Worm (Caenorhabditis elegans) whole organism, L3 larva: ENCODE data around the gene sra-28.

Experiments
- aly-2 ChIP-seq: fragments of 150-350 bp; optimal IDR thresholded peaks from 2 replicates; lab custom pipeline; 2014; ENCODE audit warnings: missing biosample characterization, missing genetic modification characterization
- ama-1 ChIP-seq: fragments of 150-350 bp; optimal IDR thresholded peaks from 2 replicates; lab custom pipeline; 2018
- ceh-16 ChIP-seq: sonication (generic microtip); optimal IDR thresholded peaks from 2 replicates; lab custom pipeline; 2017; ENCODE audit warnings: missing biosample characterization, missing genetic modification characterization
- ceh-28 ChIP-seq: fragments of 150-350 bp; optimal IDR thresholded peaks from 2 replicates; lab custom pipeline; 2014; ENCODE audit warnings: missing biosample characterization, missing genetic modification reagents, missing genetic modification characterization
- ceh-82 ChIP-seq: fragments of 150-350 bp; optimal IDR thresholded peaks from 2 replicates; lab custom pipeline; 2014; ENCODE audit warnings: missing biosample characterization, missing genetic modification characterization
- ceh-9 ChIP-seq: sonication (generic microtip); optimal IDR thresholded peaks from 2 replicates; lab custom pipeline; 2018; ENCODE audit warnings: missing biosample characterization, missing genetic modification characterization
- daf-12 ChIP-seq: fragments of 150-350 bp; optimal IDR thresholded peaks from 2 replicates; lab custom pipeline; 2014; ENCODE audit warnings: missing biosample characterization, missing genetic modification reagents, missing genetic modification characterization
- egl-27 ChIP-seq: sonication (generic microtip); optimal IDR thresholded peaks from 4 replicates; lab custom pipeline; 2017; ENCODE audit warnings: missing biosample characterization, missing genetic modification reagents, missing genetic modification characterization
- egl-5 ChIP-seq: fragments of 150-350 bp; optimal IDR thresholded peaks from 2 replicates; lab custom pipeline; 2017; ENCODE audit warnings: missing biosample characterization, missing genetic modification reagents, missing genetic modification characterization, inconsistent platforms
- elt-1 ChIP-seq: fragments of 150-350 bp; optimal IDR thresholded peaks from 2 replicates; lab custom pipeline; 2014; ENCODE audit warnings: missing biosample characterization, missing genetic modification characterization
- elt-2 ChIP-seq: sonication (generic microtip); optimal IDR thresholded peaks from 2 replicates; lab custom pipeline; 2016; ENCODE audit warnings: missing genetic modification reagents, mild to moderate bottlenecking, missing genetic modification characterization, missing compliant biosample characterization
- elt-3 ChIP-seq, 3 experiments: fragments of 150-350 bp in 1 of 3; sonication (generic microtip) in 2 of 3; optimal IDR thresholded peaks; 2 replicates in 2 of 3; 4 replicates in 1 of 3; lab custom pipeline; 2014 to 2017; ENCODE audit warnings: missing biosample characterization in 3 of 3, missing genetic modification characterization in 3 of 3
- eor-1 ChIP-seq, 2 experiments: fragments of 150-350 bp; optimal IDR thresholded peaks; 2 replicates each; lab custom pipeline; 2014 to 2018; ENCODE audit warnings: missing biosample characterization in 2 of 2, missing genetic modification characterization in 2 of 2
- fkh-10 ChIP-seq: sonication (generic microtip); optimal IDR thresholded peaks from 2 replicates; lab custom pipeline; 2017; ENCODE audit warnings: missing biosample characterization, missing genetic modification reagents, missing genetic modification characterization
- fkh-2 ChIP-seq: fragments of 150-350 bp; optimal IDR thresholded peaks from 2 replicates; lab custom pipeline; 2014; ENCODE audit warnings: missing biosample characterization, missing genetic modification reagents, missing genetic modification characterization
- fos-1 ChIP-seq: fragments of 150-350 bp; optimal IDR thresholded peaks from 2 replicates; lab custom pipeline; 2014; ENCODE audit warnings: missing biosample characterization, missing genetic modification characterization
- jun-1 ChIP-seq: fragments of 150-350 bp; optimal IDR thresholded peaks from 2 replicates; lab custom pipeline; 2014; ENCODE audit warnings: missing biosample characterization, missing genetic modification reagents, missing genetic modification characterization
- lin-15B ChIP-seq: fragments of 150-350 bp; optimal IDR thresholded peaks from 2 replicates; lab custom pipeline; 2014; ENCODE audit warnings: missing biosample characterization, missing genetic modification characterization
- lin-39 ChIP-seq: fragments of 150-350 bp; optimal IDR thresholded peaks from 2 replicates; lab custom pipeline; 2018; ENCODE audit warnings: missing biosample characterization, missing genetic modification reagents, missing genetic modification characterization
- lsy-12 ChIP-seq: sonication (generic microtip); optimal IDR thresholded peaks from 2 replicates; lab custom pipeline; 2016; ENCODE audit warnings: mild to moderate bottlenecking, missing genetic modification characterization, missing compliant biosample characterization
- mdl-1 ChIP-seq: fragments of 150-350 bp; optimal IDR thresholded peaks from 2 replicates; lab custom pipeline; 2014; ENCODE audit warnings: missing biosample characterization, missing genetic modification characterization
- nfya-1 ChIP-seq: sonication (generic microtip); optimal IDR thresholded peaks from 2 replicates; lab custom pipeline; 2017; ENCODE audit warnings: missing genetic modification characterization, mild to moderate bottlenecking, missing compliant biosample characterization, antibody characterized with exemption, moderate library complexity; ENCODE audit not compliant: insufficient read depth
- nhr-11 ChIP-seq: fragments of 150-350 bp; optimal IDR thresholded peaks from 2 replicates; lab custom pipeline; 2014; ENCODE audit warnings: missing biosample characterization, missing genetic modification characterization
- nhr-12 ChIP-seq: fragments of 150-350 bp; optimal IDR thresholded peaks from 2 replicates; lab custom pipeline; 2014; ENCODE audit warnings: missing biosample characterization, missing genetic modification characterization
- nhr-23 ChIP-seq: fragments of 150-350 bp; optimal IDR thresholded peaks from 2 replicates; lab custom pipeline; 2014; ENCODE audit warnings: missing biosample characterization, missing genetic modification reagents, missing genetic modification characterization
- nhr-25 ChIP-seq: sonication (generic microtip); optimal IDR thresholded peaks from 2 replicates; lab custom pipeline; 2017; ENCODE audit warnings: missing biosample characterization, missing genetic modification characterization
- nhr-28 ChIP-seq: fragments of 150-350 bp; optimal IDR thresholded peaks from 2 replicates; lab custom pipeline; 2014; ENCODE audit warnings: missing biosample characterization, missing genetic modification characterization
- nhr-43 ChIP-seq: sonication (generic microtip); optimal IDR thresholded peaks from 2 replicates; lab custom pipeline; 2016; ENCODE audit warnings: mild to moderate bottlenecking, missing genetic modification characterization, missing compliant biosample characterization; ENCODE audit not compliant: poor library complexity, severe bottlenecking
- nhr-67 ChIP-seq: fragments of 150-350 bp; optimal IDR thresholded peaks from 2 replicates; lab custom pipeline; 2014; ENCODE audit warnings: missing biosample characterization, missing genetic modification characterization
- nhr-76 ChIP-seq: fragments of 150-350 bp; sonication (generic microtip); optimal IDR thresholded peaks from 5 replicates; lab custom pipeline; 2014; ENCODE audit warnings: missing biosample characterization, missing genetic modification characterization
- nhr-77 ChIP-seq: fragments of 150-350 bp; optimal IDR thresholded peaks from 2 replicates; lab custom pipeline; 2014; ENCODE audit warnings: missing biosample characterization, missing genetic modification characterization
- pha-4 ChIP-seq: fragments of 150-350 bp; optimal IDR thresholded peaks from 2 replicates; lab custom pipeline; 2014; ENCODE audit warnings: missing biosample characterization, missing genetic modification reagents, missing genetic modification characterization
- pqm-1 ChIP-seq: fragments of 150-350 bp; optimal IDR thresholded peaks from 2 replicates; lab custom pipeline; 2017; ENCODE audit warnings: missing biosample characterization, missing genetic modification characterization, inconsistent platforms
- sea-2 ChIP-seq: fragments of 150-350 bp; sonication (generic microtip); optimal IDR thresholded peaks from 4 replicates; lab custom pipeline; 2014; ENCODE audit warnings: missing biosample characterization, missing genetic modification reagents, missing genetic modification characterization
- skn-1 ChIP-seq: fragments of 150-350 bp; optimal IDR thresholded peaks from 2 replicates; lab custom pipeline; 2014; ENCODE audit warnings: missing biosample characterization, missing genetic modification characterization
- snpc-4 ChIP-seq: fragments of 150-350 bp; optimal IDR thresholded peaks from 2 replicates; lab custom pipeline; 2014; ENCODE audit warnings: missing biosample characterization, missing genetic modification characterization
- unc-39 ChIP-seq: sonication (generic microtip); optimal IDR thresholded peaks from 4 replicates; lab custom pipeline; 2017; ENCODE audit warnings: missing biosample characterization, missing genetic modification characterization
- zag-1 ChIP-seq: fragments of 150-350 bp; optimal IDR thresholded peaks from 2 replicates; lab custom pipeline; 2014; ENCODE audit warnings: missing biosample characterization, missing genetic modification characterization
- ztf-11 ChIP-seq: fragments of 150-350 bp; optimal IDR thresholded peaks from 2 replicates; lab custom pipeline; 2014; ENCODE audit warnings: missing biosample characterization, missing genetic modification characterization
- ztf-4 ChIP-seq: fragments of 150-350 bp; optimal IDR thresholded peaks from 2 replicates; lab custom pipeline; 2014; ENCODE audit warnings: missing biosample characterization, missing genetic modification characterization

Gene sra-28

ce11 chrII:6562203-6562867 is 11.2 kb downstream of the sra-28 start:
- no peak for TF ChIP-seq snpc-4 (tag; lab: Kevin White, UChicago)
- no peak for TF ChIP-seq fkh-2 (tag; lab: Kevin White, UChicago)
- TF ChIP-seq ceh-28 (tag; lab: Kevin White, UChicago) = no peak
- peak; percentile 32 for TF ChIP-seq nhr-43 (tag; lab: Kevin White, UChicago)
- TF ChIP-seq pqm-1 = no peak
- TF ChIP-seq ama-1 (lab: Kevin White, UChicago) = peak; percentile 46
- no peak for TF ChIP-seq lin-15B (tag; lab: Kevin White, UChicago)
- TF ChIP-seq nhr-12 = no peak
- no peak for TF ChIP-seq aly-2 (tag; lab: Kevin White, UChicago)
- TF ChIP-seq nhr-25 (tag; lab: Kevin White, UChicago) = peak; percentile 85
- TF ChIP-seq egl-5 (tag; lab: Kevin White, UChicago) = peak; percentile 68
- peak; percentile 64 for TF ChIP-seq nhr-23 (tag; lab: Kevin White, UChicago)
- TF ChIP-seq ceh-9 = no peak
- TF ChIP-seq jun-1 (tag; lab: Kevin White, UChicago) = peak; percentile 5
- TF ChIP-seq elt-1 (tag; lab: Kevin White, UChicago) = no peak
- TF ChIP-seq nhr-77 (tag; lab: Kevin White, UChicago) = no peak
- peak; percentile 63 for TF ChIP-seq pha-4 (tag; lab: Kevin White, UChicago)
- no peak for TF ChIP-seq nfya-1 (tag; lab: Kevin White, UChicago)
- TF ChIP-seq lsy-12 (tag; lab: Kevin White, UChicago) = no peak
- TF ChIP-seq elt-3 (tag; optimal IDR thresholded peaks at IDR 0.05; lab: Kevin White, UChicago) = peak in 1 of 3 experiments; percentile 45
- no peak for TF ChIP-seq sea-2 (GFP tag; lab: Kevin White, UChicago)
- TF ChIP-seq nhr-11 (tag; lab: Kevin White, UChicago) = no peak
- TF ChIP-seq egl-27 (tag; lab: Kevin White, UChicago) = no peak
- TF ChIP-seq fkh-10 (GFP tag; lab: Kevin White, UChicago) = no peak
- no peak for TF ChIP-seq nhr-76 (tag; lab: Kevin White, UChicago)
- TF ChIP-seq daf-12 (tag; lab: Kevin White, UChicago) = no peak
- no peak for TF ChIP-seq elt-2 (tag; lab: Kevin White, UChicago)
- TF ChIP-seq, all 47 proteins: peak for 8

DNA sequence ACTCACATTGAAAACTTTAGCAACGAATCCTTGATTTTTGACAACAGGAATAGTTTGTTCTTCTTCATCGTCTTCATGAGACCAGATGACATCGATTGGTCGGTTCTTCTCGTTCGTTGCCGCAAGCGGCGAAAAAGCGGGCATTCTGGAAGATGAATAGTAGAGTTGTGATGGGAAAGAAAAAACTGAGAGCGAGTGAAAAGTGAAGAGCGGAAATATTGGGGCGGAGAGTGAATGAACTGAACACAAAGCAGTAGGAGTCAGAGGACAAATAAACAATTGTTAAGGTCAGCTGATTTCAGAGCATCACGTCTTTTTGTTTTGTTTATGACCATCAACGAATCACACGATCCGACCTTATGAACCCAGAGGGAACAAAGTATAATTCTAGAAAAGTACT is 12.3 kb downstream of the sra-28 start, which contains the start of gene F18C5.10:
TSS of gene F18C5.10 (minus strand) at position 145 of the 400 bp plus-strand sequence.
- TF ChIP-seq nhr-23 (tag; lab: Kevin White, UChicago) (no peak), ceh-28 (tag; lab: Kevin White, UChicago) (no peak), nhr-67 (tag; lab: Kevin White, UChicago) (no peak), nhr-11 (tag; lab: Kevin White, UChicago) (no peak), snpc-4 (tag; lab: Kevin White, UChicago) (no peak), jun-1 (tag; lab: Kevin White, UChicago) (no peak), ztf-11 (tag; lab: Kevin White, UChicago) (no peak), ama-1 (lab: Kevin White, UChicago) (peak; percentile 12), ceh-16 (tag; lab: Kevin White, UChicago) (no peak), fkh-2 (tag; lab: Kevin White, UChicago) (no peak), fos-1 (tag; lab: Kevin White, UChicago) (no peak), nhr-76 (tag; lab: Kevin White, UChicago) (no peak), pha-4 (tag; lab: Kevin White, UChicago) (peak; percentile 28), skn-1 (tag; lab: Kevin White, UChicago) (no peak), ztf-4 (tag; lab: Kevin White, UChicago) (no peak), nhr-12 (no peak), nfya-1 (tag; lab: Kevin White, UChicago) (no peak), fkh-10 (GFP tag; lab: Kevin White, UChicago) (no peak), unc-39 (no peak), egl-27 (tag; lab: Kevin White, UChicago) (no peak), ceh-9 (no peak), nhr-77 (tag; lab: Kevin White, UChicago) (no peak), eor-1 (tag; optimal IDR thresholded peaks at IDR 0.05; lab: Kevin White, UChicago) (no peak), nhr-28 (tag; lab: Kevin White, UChicago) (no peak), ceh-82 (no peak), zag-1 (tag; lab: Kevin White, UChicago) (no peak), lin-39 (peak; percentile 6), egl-5 (tag; lab: Kevin White, UChicago) (peak; percentile 38), mdl-1 (tag; lab: Kevin White, UChicago) (no peak), aly-2 (tag; lab: Kevin White, UChicago) (no peak), pqm-1 (no peak)
- TF ChIP-seq, all 47 proteins: peak for 4
